Worm (Caenorhabditis elegans): Measurements from ENCODE around the gene M151.7.

DNA sequence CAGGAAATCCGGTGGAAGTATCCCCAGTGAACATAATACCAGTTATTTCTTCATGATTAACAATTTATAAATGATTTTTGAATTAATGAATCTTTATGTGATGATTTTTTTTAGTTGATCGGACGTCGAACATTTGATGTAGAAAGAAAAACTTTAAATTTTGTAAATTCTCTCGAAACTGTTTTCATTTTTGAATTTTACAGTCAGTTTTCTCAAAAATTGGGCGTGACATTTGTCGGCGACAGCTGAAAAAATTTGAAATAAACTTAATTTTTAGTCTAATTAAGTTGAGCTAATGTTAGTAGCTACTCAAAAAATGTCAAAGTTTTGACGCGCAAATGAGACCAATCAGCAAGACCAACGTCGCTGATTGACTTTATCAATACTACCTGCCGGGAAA lies 38.7 kb upstream of the M151.7 start, which contains the start of gene srh-60:
- TF ChIP-seq nhr-11 (tag; optimal IDR thresholded peaks at IDR 0.05) (no peak), ceh-82 (tag; optimal IDR thresholded peaks at IDR 0.05) (no peak), nhr-28 (tag; optimal IDR thresholded peaks at IDR 0.05) (no peak), unc-86 (tag; optimal IDR thresholded peaks at IDR 0.05) (no peak), nhr-12 (tag; optimal IDR thresholded peaks at IDR 0.05) (no peak), sox-4 (tag; optimal IDR thresholded peaks at IDR 0.05) (no peak), unc-62 (GFP tag; optimal IDR thresholded peaks at IDR 0.05) (no peak), vab-15 (tag; optimal IDR thresholded peaks at IDR 0.05) (no peak), tbx-2 (tag; optimal IDR thresholded peaks at IDR 0.05) (no peak), nhr-76 (tag; optimal IDR thresholded peaks at IDR 0.05) (no peak), snpc-4 (tag; optimal IDR thresholded peaks at IDR 0.05) (no peak)
